Worm (Caenorhabditis elegans) whole organism, L2 larva: ENCODE results near the gene glct-6.
A peak's percentile ranks its signal among the peaks of the same experiment; 100 is the strongest.

Source experiments
- C34F6.9 ChIP-seq: fragments of 150-350 bp; optimal IDR thresholded peaks from 2 replicates; lab custom pipeline; 2014; ENCODE audit warnings: missing biosample characterization, missing genetic modification characterization
- R02D3.7 ChIP-seq: fragments of 150-350 bp; optimal IDR thresholded peaks from 2 replicates; lab custom pipeline; 2014; ENCODE audit warnings: missing biosample characterization, missing genetic modification characterization
- Y55F3AM.14 ChIP-seq: fragments of 200-800 bp; sonication (Bioruptor generic); optimal IDR thresholded peaks from 2 replicates; lab custom pipeline; 2018; ENCODE audit warnings: mild to moderate bottlenecking, missing genetic modification characterization, missing compliant biosample characterization
- alr-1 ChIP-seq: fragments of 150-350 bp; optimal IDR thresholded peaks from 2 replicates; lab custom pipeline; 2014; ENCODE audit warnings: missing biosample characterization, missing genetic modification characterization
- blmp-1 ChIP-seq: sonication (generic microtip); optimal IDR thresholded peaks from 2 replicates; lab custom pipeline; 2017; ENCODE audit warnings: missing genetic modification characterization, mild to moderate bottlenecking, missing compliant biosample characterization, antibody characterized with exemption, moderate library complexity; ENCODE audit not compliant: insufficient read depth
- crh-2 ChIP-seq: sonication (generic microtip); optimal IDR thresholded peaks from 2 replicates; lab custom pipeline; 2017; ENCODE audit warnings: missing biosample characterization, missing genetic modification characterization
- egl-27 ChIP-seq: sonication (generic microtip); optimal IDR thresholded peaks from 3 replicates; lab custom pipeline; 2017; ENCODE audit warnings: missing biosample characterization, missing genetic modification reagents, missing genetic modification characterization
- elt-1 ChIP-seq: fragments of 150-350 bp; optimal IDR thresholded peaks from 2 replicates; lab custom pipeline; 2014; ENCODE audit warnings: missing biosample characterization, missing genetic modification characterization
- fos-1 ChIP-seq: fragments of 150-350 bp; optimal IDR thresholded peaks from 2 replicates; lab custom pipeline; 2014; ENCODE audit warnings: missing biosample characterization, missing genetic modification characterization
- gmeb-1 ChIP-seq: fragments of 150-350 bp; optimal IDR thresholded peaks from 2 replicates; lab custom pipeline; 2014; ENCODE audit warnings: missing biosample characterization, missing genetic modification characterization
- lin-13 ChIP-seq: fragments of 150-350 bp; optimal IDR thresholded peaks from 2 replicates; lab custom pipeline; 2014; ENCODE audit warnings: missing biosample characterization, missing genetic modification reagents, missing genetic modification characterization
- lin-39 ChIP-seq: fragments of 150-350 bp; optimal IDR thresholded peaks from 2 replicates; lab custom pipeline; 2014; ENCODE audit warnings: missing biosample characterization, missing genetic modification reagents, missing genetic modification characterization
- lsy-2 ChIP-seq, 2 experiments: fragments of 150-350 bp in 1 of 2; sonication (generic microtip) in 1 of 2; optimal IDR thresholded peaks; 2 replicates each; lab custom pipeline; 2014 to 2017; ENCODE audit warnings: missing biosample characterization in 2 of 2, missing genetic modification characterization in 2 of 2
- mab-5 ChIP-seq: fragments of 150-350 bp; optimal IDR thresholded peaks from 2 replicates; lab custom pipeline; 2014; ENCODE audit warnings: missing biosample characterization, missing genetic modification characterization
- mbf-1 ChIP-seq: sonication (generic microtip); optimal IDR thresholded peaks from 2 replicates; lab custom pipeline; 2017; ENCODE audit warnings: missing biosample characterization, missing genetic modification characterization
- nhr-10 ChIP-seq: sonication (generic microtip); optimal IDR thresholded peaks from 2 replicates; lab custom pipeline; 2017; ENCODE audit warnings: missing biosample characterization, missing genetic modification characterization
- nhr-11 ChIP-seq: fragments of 150-350 bp; optimal IDR thresholded peaks from 2 replicates; lab custom pipeline; 2014; ENCODE audit warnings: missing biosample characterization, missing genetic modification characterization
- nhr-12 ChIP-seq: fragments of 150-350 bp; optimal IDR thresholded peaks from 2 replicates; lab custom pipeline; 2014; ENCODE audit warnings: missing biosample characterization, missing genetic modification characterization
- nhr-129 ChIP-seq: fragments of 150-350 bp; optimal IDR thresholded peaks from 2 replicates; lab custom pipeline; 2014; ENCODE audit warnings: missing biosample characterization, missing genetic modification characterization
- nhr-21 ChIP-seq: fragments of 150-350 bp; optimal IDR thresholded peaks from 2 replicates; lab custom pipeline; 2014; ENCODE audit warnings: missing biosample characterization, missing genetic modification characterization
- nhr-237 ChIP-seq: fragments of 150-350 bp; optimal IDR thresholded peaks from 2 replicates; lab custom pipeline; 2014; ENCODE audit warnings: missing biosample characterization, missing genetic modification characterization
- peb-1 ChIP-seq: fragments of 150-350 bp; optimal IDR thresholded peaks from 2 replicates; lab custom pipeline; 2014; ENCODE audit warnings: missing biosample characterization, missing genetic modification characterization
- sem-4 ChIP-seq: fragments of 150-350 bp; optimal IDR thresholded peaks from 2 replicates; lab custom pipeline; 2014; ENCODE audit warnings: missing biosample characterization, missing genetic modification reagents, missing genetic modification characterization
- skn-1 ChIP-seq: sonication (generic microtip); optimal IDR thresholded peaks from 2 replicates; lab custom pipeline; 2017; ENCODE audit warnings: missing biosample characterization, missing genetic modification characterization
- sma-3 ChIP-seq: sonication (generic microtip); optimal IDR thresholded peaks from 2 replicates; lab custom pipeline; 2016; ENCODE audit warnings: missing genetic modification reagents, missing genetic modification characterization, missing compliant biosample characterization
- sma-9 ChIP-seq, 2 experiments: fragments of 150-350 bp in 1 of 2; sonication (generic microtip) in 1 of 2; optimal IDR thresholded peaks; 2 replicates each; lab custom pipeline; 2014 to 2016; ENCODE audit warnings: missing genetic modification characterization in 2 of 2, mild to moderate bottlenecking in 1 of 2, missing biosample characterization in 1 of 2, missing compliant biosample characterization in 1 of 2, missing genetic modification reagents in 1 of 2, moderate library complexity in 1 of 2
- unc-62 ChIP-seq: fragments of 150-350 bp; optimal IDR thresholded peaks from 2 replicates; lab custom pipeline; 2014; ENCODE audit warnings: missing biosample characterization, missing genetic modification reagents, missing genetic modification characterization
- ztf-1 ChIP-seq: fragments of 200-800 bp; sonication (Bioruptor generic); conservative IDR thresholded peaks from 2 replicates; pipeline ENCODE4 v1.3.6; 2022; ENCODE audit warnings: missing genetic modification characterization, missing compliant biosample characterization
- ztf-4 ChIP-seq: fragments of 150-350 bp; optimal IDR thresholded peaks from 2 replicates; lab custom pipeline; 2014; ENCODE audit warnings: missing biosample characterization, missing genetic modification characterization

Gene glct-6

DNA sequence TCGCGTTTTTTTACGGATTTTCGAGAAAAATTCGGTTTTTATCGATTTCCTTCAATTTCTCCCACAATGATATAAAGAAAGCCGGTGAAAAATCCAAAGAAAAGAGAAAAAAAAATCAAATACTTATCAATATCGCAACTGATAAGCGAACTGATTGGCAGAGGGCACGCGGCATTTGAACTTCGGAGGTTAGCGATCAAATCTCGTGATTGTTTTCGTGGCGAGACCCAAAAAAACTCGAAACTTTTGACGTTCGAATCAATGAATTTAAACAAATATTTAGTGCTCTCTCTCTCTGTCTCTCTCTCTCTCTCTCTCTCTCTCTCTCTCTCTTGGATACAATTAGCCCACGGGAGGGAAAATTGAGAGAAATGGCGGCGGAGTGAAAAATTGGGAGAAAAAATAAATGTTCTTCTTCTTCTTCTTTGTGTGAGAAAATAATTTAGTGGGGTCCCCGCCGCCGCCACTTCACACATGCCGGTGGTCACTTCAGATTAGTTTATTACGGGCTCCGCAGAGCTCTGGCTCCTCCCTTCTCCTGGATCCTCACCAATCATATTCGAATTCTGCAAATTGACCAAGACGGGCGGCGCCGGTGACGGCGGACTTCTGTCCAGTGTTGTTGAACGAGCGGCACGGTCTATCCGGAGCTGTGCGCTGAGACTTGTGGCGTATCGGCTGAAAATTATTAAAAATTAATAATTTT, 30.7 kb downstream of the glct-6 start:
- peak; percentile 12 for TF ChIP-seq C34F6.9 (tag; lab: Kevin White, UChicago)
- TF ChIP-seq nhr-237 (tag; lab: Kevin White, UChicago): no peak
- no peak for TF ChIP-seq nhr-21 (tag; lab: Kevin White, UChicago)
- TF ChIP-seq nhr-129 (tag; lab: Kevin White, UChicago): no peak
- peak; percentile 27 for TF ChIP-seq gmeb-1 (tag; lab: Kevin White, UChicago)
- peak; percentile 21 for TF ChIP-seq fos-1 (tag; lab: Kevin White, UChicago)
- no peak for TF ChIP-seq nhr-10 (tag; lab: Kevin White, UChicago)
- no peak for TF ChIP-seq R02D3.7 (tag; lab: Kevin White, UChicago)
- no peak for TF ChIP-seq lin-13 (GFP tag; lab: Kevin White, UChicago)
- TF ChIP-seq lin-39 (tag; lab: Kevin White, UChicago): no peak
- no peak for TF ChIP-seq mab-5 (tag; lab: Kevin White, UChicago)
- TF ChIP-seq ztf-4 (tag; lab: Kevin White, UChicago): no peak
- no peak for TF ChIP-seq nhr-12 (tag; lab: Kevin White, UChicago)
- no peak for TF ChIP-seq nhr-11 (tag; lab: Kevin White, UChicago)
- peak; percentile 20 for TF ChIP-seq crh-2 (tag; lab: Kevin White, UChicago)
- peak; percentile 59 for TF ChIP-seq sma-9 (GFP tag; optimal IDR thresholded peaks at IDR 0.05; lab: Kevin White, UChicago)
- no peak for TF ChIP-seq sma-9 (tag; optimal IDR thresholded peaks at IDR 0.05; lab: Kevin White, UChicago)
- TF ChIP-seq Y55F3AM.14 (GFP tag; lab: Kevin White, UChicago): no peak
- no peak for TF ChIP-seq egl-27 (tag; lab: Kevin White, UChicago)
- TF ChIP-seq sem-4: no peak

DNA sequence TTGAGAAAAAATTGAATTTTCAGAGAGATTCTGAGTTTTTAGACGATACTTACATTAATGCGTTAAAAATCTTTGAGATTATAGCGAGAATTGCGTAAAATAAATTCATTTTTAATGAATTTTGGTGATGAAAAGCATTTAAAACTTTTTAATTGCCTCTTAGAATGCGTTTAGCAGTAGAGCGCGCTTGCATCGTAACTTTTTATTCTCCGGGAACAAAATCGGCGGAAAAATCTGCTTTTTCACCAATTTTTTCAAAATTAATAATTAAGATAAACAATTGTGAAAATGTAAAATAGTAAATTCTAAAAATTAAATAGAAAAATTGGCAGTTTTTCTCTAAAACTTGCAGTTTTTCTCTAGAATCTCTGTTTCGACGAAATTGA, 31.2 kb downstream of the glct-6 start:
- TF ChIP-seq elt-1 (no peak), mbf-1 (tag; lab: Kevin White, UChicago) (no peak), lin-39 (tag; lab: Kevin White, UChicago) (no peak), sma-3 (GFP tag; lab: Kevin White, UChicago) (no peak), skn-1 (tag; lab: Kevin White, UChicago) (no peak), alr-1 (no peak), R02D3.7 (tag; lab: Kevin White, UChicago) (no peak), nhr-237 (tag; lab: Kevin White, UChicago) (no peak), Y55F3AM.14 (GFP tag; lab: Kevin White, UChicago) (no peak)
- TF ChIP-seq, all 48 proteins: peak for 0

DNA sequence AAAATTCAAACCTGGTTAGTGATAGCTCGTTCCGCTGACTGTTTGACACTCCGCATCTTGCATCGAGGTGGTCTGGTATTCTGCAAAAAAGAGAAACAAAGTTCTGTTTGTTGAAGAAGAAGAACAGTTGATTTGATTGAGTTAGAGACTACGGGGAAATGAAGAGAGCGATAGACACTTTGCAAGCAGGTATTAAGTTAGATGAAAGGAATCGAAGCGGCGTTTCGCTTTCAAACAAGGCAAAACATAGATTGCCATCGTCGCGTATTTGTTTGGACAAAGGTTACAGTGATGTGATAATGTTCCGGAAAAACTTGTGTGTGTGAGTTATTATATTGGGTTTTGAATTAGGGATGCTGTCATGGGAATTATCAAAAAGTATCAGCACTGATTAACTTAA, 33.2 kb downstream of the glct-6 start:
- TF ChIP-seq blmp-1 (tag; lab: Kevin White, UChicago): peak; percentile 60
- TF ChIP-seq fos-1 (tag; lab: Kevin White, UChicago): no peak

DNA sequence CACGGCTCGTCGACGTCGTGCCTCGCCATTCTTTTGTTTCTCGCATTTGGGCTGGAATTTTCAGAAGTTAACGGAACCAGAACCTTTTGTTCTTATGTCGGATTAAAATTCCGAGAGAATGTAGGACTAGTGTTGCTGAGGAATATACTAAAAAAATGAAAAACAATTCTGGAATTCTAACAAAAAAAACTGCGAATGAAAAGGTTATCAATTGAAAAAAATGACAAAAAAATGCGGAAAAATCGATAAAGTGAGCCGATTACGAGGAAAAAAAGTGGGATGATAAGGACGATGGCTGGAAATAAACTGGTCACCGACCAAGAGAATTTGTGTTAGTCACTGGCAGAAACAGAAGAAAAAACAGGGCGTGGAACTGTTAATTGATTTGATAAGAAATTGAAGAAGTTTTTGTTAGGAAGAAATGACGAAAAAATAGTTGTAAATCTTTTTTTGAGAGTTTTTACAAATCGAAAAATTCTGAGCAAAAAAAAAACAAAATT, 35.3 kb downstream of the glct-6 start, which contains the start of gene bris-1:
Gene bris-1, minus strand, starts transcription at position 51 of the 500 bp plus-strand sequence.
- peak; percentile 95 for TF ChIP-seq fos-1 (tag; lab: Kevin White, UChicago)
- TF ChIP-seq elt-1: no peak
- TF ChIP-seq unc-62 (GFP tag; lab: Kevin White, UChicago): no peak
- TF ChIP-seq gmeb-1 (tag; lab: Kevin White, UChicago): peak; percentile 14
- no peak for TF ChIP-seq lsy-2 (tag; optimal IDR thresholded peaks at IDR 0.05; lab: Kevin White, UChicago)
- no peak for TF ChIP-seq nhr-237 (tag; lab: Kevin White, UChicago)
- TF ChIP-seq ztf-1 (GFP tag; lab: Robert Waterston, UW): no peak
- no peak for TF ChIP-seq peb-1 (tag; lab: Kevin White, UChicago)
- no peak for TF ChIP-seq Y55F3AM.14 (GFP tag; lab: Kevin White, UChicago)
- no peak for TF ChIP-seq lin-13 (GFP tag; lab: Kevin White, UChicago)
- TF ChIP-seq lin-39 (tag; lab: Kevin White, UChicago): no peak
- TF ChIP-seq, all 48 proteins: peak for 2

DNA sequence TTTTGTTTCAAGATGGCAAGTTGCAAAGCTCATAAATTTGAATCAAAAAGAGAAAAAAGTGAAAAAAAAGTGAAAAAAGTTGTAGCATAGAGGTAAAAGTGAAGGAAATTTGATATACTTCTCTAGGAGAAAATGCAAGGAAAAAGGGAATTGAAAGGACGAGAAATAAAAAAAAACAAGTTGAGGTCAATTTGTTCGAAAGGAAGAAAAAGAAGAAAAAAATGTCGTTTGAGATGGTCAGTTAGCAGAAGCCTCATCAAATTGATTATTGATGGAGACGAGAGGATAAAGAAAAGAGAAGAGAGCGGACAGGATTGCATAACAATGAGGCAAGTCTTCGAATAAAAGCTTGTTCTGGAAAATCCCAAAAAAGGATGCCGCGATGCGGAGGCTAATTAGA, 36.1 kb downstream of the glct-6 start:
- TF ChIP-seq elt-1 (no peak), C34F6.9 (tag; lab: Kevin White, UChicago) (peak; percentile 29)
